Worm (Caenorhabditis elegans): ENCODE measurements around the gene tba-9.

- TF ChIP-seq ztf-29 (GFP tag; IDR thresholded peaks at IDR 0.05) (no peak), T22C8.4 (GFP tag; IDR thresholded peaks at IDR 0.05) (no peak), klf-2 (GFP tag; conservative IDR thresholded peaks at IDR 0.05) (no peak), med-1 (GFP tag; optimal IDR thresholded peaks at IDR 0.05; ENCODE audit: insufficient read depth) (no peak), tab-1 (GFP tag; IDR thresholded peaks at IDR 0.05) (no peak)
Measured at ce11 chrX:3204778-3205177, 47.8 kb upstream of the tba-9 start, which contains the start of gene F28B4.1.
